Fruit fly (Drosophila melanogaster): ENCODE data around the gene CG31688.

dm6 chr2L:20473285-20473684, 47.3 kb downstream of the CG31688 start, which contains the start of gene CG43233:
- TF ChIP-seq Sox102F (GFP tag; optimal IDR thresholded peaks at IDR 0.05): no peak
- TF ChIP-seq Gug (GFP tag; IDR thresholded peaks at IDR 0.05): no peak
- no peak for TF ChIP-seq OdsH (GFP tag; optimal IDR thresholded peaks at IDR 0.05)
- TF ChIP-seq CG8119 (GFP tag; IDR thresholded peaks at IDR 0.05): no peak
- no peak for TF ChIP-seq CG3919 (GFP tag; optimal IDR thresholded peaks at IDR 0.05)
- TF ChIP-seq fd85E (GFP tag; optimal IDR thresholded peaks at IDR 0.05): no peak
- TF ChIP-seq CG10669 (GFP tag; optimal IDR thresholded peaks at IDR 0.05): no peak
- TF ChIP-seq Hr39 (GFP tag; optimal IDR thresholded peaks at IDR 0.05): no peak
- no peak for TF ChIP-seq CG6854 (GFP tag; optimal IDR thresholded peaks at IDR 0.05)
- TF ChIP-seq svp (GFP tag): no peak
- TF ChIP-seq CG16779 (tag; optimal IDR thresholded peaks at IDR 0.05): no peak
- no peak for TF ChIP-seq lz (GFP tag; optimal IDR thresholded peaks at IDR 0.05)
